Fruit fly (Drosophila melanogaster): ENCODE data around the gene CG9117.
A peak's percentile ranks its signal among the peaks of the same experiment; 100 is the strongest.

The CG9117 gene

dm6 chr2L:6065823-6066222, 28.1 kb upstream of the CG9117 start, which contains the start of the genes Fbw5 and CG9147:
Gene Fbw5, minus strand, starts transcription at chr2L:6065953.
Gene CG9147, plus strand, starts transcription at chr2L:6065997.
- TF ChIP-seq Mnt (GFP tag; optimal IDR thresholded peaks at IDR 0.05) (peak; percentile 78), CG14711 (tag; optimal IDR thresholded peaks at IDR 0.05) (peak; percentile 98), bab1 (GFP tag; optimal IDR thresholded peaks at IDR 0.05) (peak; percentile 99), Hr96 (GFP tag; optimal IDR thresholded peaks at IDR 0.05) (peak; percentile 87), CG12768 (GFP tag; optimal IDR thresholded peaks at IDR 0.05) (peak; percentile 97), CG5204 (GFP tag; optimal IDR thresholded peaks at IDR 0.05) (no peak), Crg-1 (GFP tag; optimal IDR thresholded peaks at IDR 0.05) (peak; percentile 95), ovo (GFP tag; optimal IDR thresholded peaks at IDR 0.05) (no peak), CG33017 (tag; optimal IDR thresholded peaks at IDR 0.05) (peak; percentile 99), Clk (GFP tag; optimal IDR thresholded peaks at IDR 0.05) (peak; percentile 67), pad (GFP tag; optimal IDR thresholded peaks at IDR 0.05) (peak; percentile 88), CG7101 (tag; optimal IDR thresholded peaks at IDR 0.05) (peak; percentile 99), cnc (optimal IDR thresholded peaks at IDR 0.05) (no peak), cic (GFP tag; optimal IDR thresholded peaks at IDR 0.05) (peak; percentile 85), CG11617 (GFP tag; optimal IDR thresholded peaks at IDR 0.05) (peak; percentile 93), toe (GFP tag; optimal IDR thresholded peaks at IDR 0.05) (peak; percentile 54), CG7045 (GFP tag; optimal IDR thresholded peaks at IDR 0.05) (peak; percentile 89), kay (GFP tag; ENCODE audit: borderline replicate concordance) (no peak), CG1620 (GFP tag; optimal IDR thresholded peaks at IDR 0.05) (peak; percentile 71), tj (GFP tag; optimal IDR thresholded peaks at IDR 0.05) (peak; percentile 88)

- TF ChIP-seq Clk (GFP tag; optimal IDR thresholded peaks at IDR 0.05) (peak; percentile 81), CG1620 (GFP tag; optimal IDR thresholded peaks at IDR 0.05) (peak; percentile 85), Hr96 (GFP tag; optimal IDR thresholded peaks at IDR 0.05) (peak; percentile 87), toe (GFP tag; optimal IDR thresholded peaks at IDR 0.05) (peak; percentile 94), tj (GFP tag; optimal IDR thresholded peaks at IDR 0.05) (peak; percentile 61), bab1 (GFP tag; optimal IDR thresholded peaks at IDR 0.05) (peak; percentile 86), CG14711 (tag; optimal IDR thresholded peaks at IDR 0.05) (peak; percentile 78), cic (GFP tag; optimal IDR thresholded peaks at IDR 0.05) (peak; percentile 80), CG7045 (GFP tag; optimal IDR thresholded peaks at IDR 0.05) (peak; percentile 83), ovo (GFP tag; optimal IDR thresholded peaks at IDR 0.05) (peak; percentile 74), CG7101 (tag; optimal IDR thresholded peaks at IDR 0.05) (peak; percentile 79), pad (GFP tag; optimal IDR thresholded peaks at IDR 0.05) (peak; percentile 67), Mnt (GFP tag; optimal IDR thresholded peaks at IDR 0.05) (peak; percentile 77), cnc (optimal IDR thresholded peaks at IDR 0.05) (no peak), CG11617 (GFP tag; optimal IDR thresholded peaks at IDR 0.05) (peak; percentile 83), Crg-1 (GFP tag; optimal IDR thresholded peaks at IDR 0.05) (peak; percentile 61), CG12768 (GFP tag; optimal IDR thresholded peaks at IDR 0.05) (peak; percentile 76), CG5204 (GFP tag; optimal IDR thresholded peaks at IDR 0.05) (no peak), kay (GFP tag; ENCODE audit: borderline replicate concordance) (no peak), CG33017 (tag; optimal IDR thresholded peaks at IDR 0.05) (peak; percentile 81)
Measured at dm6 chr2L:6062382-6063082, 24.8 kb upstream of the CG9117 start, which contains the start of the genes ND-51 and CG13994. Gene ND-51, minus strand, starts transcription at chr2L:6062757. Gene CG13994, plus strand, starts transcription at chr2L:6062989.

dm6 chr2L:6060210-6060609, 22.5 kb upstream of the CG9117 start, which contains the start of gene CG34180:
Gene CG34180, plus strand, starts transcription at chr2L:6060510.
- no peak for TF ChIP-seq kay (GFP tag; ENCODE audit: borderline replicate concordance)
- TF ChIP-seq CG7045 (GFP tag; optimal IDR thresholded peaks at IDR 0.05), result no peak
- no peak for TF ChIP-seq tj (GFP tag; optimal IDR thresholded peaks at IDR 0.05)
- no peak for TF ChIP-seq CG33017 (tag; optimal IDR thresholded peaks at IDR 0.05)
- no peak for TF ChIP-seq Clk (GFP tag; optimal IDR thresholded peaks at IDR 0.05)
- TF ChIP-seq CG5204 (GFP tag; optimal IDR thresholded peaks at IDR 0.05), result no peak
- TF ChIP-seq cnc (optimal IDR thresholded peaks at IDR 0.05), result no peak
- TF ChIP-seq Mnt (GFP tag; optimal IDR thresholded peaks at IDR 0.05), result no peak
- TF ChIP-seq CG14711 (tag; optimal IDR thresholded peaks at IDR 0.05), result no peak
- no peak for TF ChIP-seq CG11617 (GFP tag; optimal IDR thresholded peaks at IDR 0.05)

- TF ChIP-seq CG5204 (GFP tag; optimal IDR thresholded peaks at IDR 0.05) (no peak), CG33017 (tag; optimal IDR thresholded peaks at IDR 0.05) (no peak), Crg-1 (GFP tag; optimal IDR thresholded peaks at IDR 0.05) (no peak), CG7101 (tag; optimal IDR thresholded peaks at IDR 0.05) (no peak)
Measured at dm6 chr2L:6053874-6054469, 16.3 kb upstream of the CG9117 start, which contains the start of gene CG13995. Gene CG13995, plus strand, starts transcription at chr2L:6054302.

dm6 chr2L:6051212-6051621, 13.5 kb upstream of the CG9117 start:
- TF ChIP-seq pad (GFP tag; optimal IDR thresholded peaks at IDR 0.05) (peak; percentile 59), bab1 (GFP tag; optimal IDR thresholded peaks at IDR 0.05) (peak; percentile 95), CG14711 (tag; optimal IDR thresholded peaks at IDR 0.05) (peak; percentile 88), tj (GFP tag; optimal IDR thresholded peaks at IDR 0.05) (peak; percentile 71), CG1620 (GFP tag; optimal IDR thresholded peaks at IDR 0.05) (peak; percentile 57), Hr96 (GFP tag; optimal IDR thresholded peaks at IDR 0.05) (peak; percentile 95), CG7101 (tag; optimal IDR thresholded peaks at IDR 0.05) (peak; percentile 94), CG11617 (GFP tag; optimal IDR thresholded peaks at IDR 0.05) (peak; percentile 94), kay (GFP tag; ENCODE audit: borderline replicate concordance) (no peak), CG5204 (GFP tag; optimal IDR thresholded peaks at IDR 0.05) (no peak), ovo (GFP tag; optimal IDR thresholded peaks at IDR 0.05) (peak; percentile 3), cic (GFP tag; optimal IDR thresholded peaks at IDR 0.05) (peak; percentile 60), CG33017 (tag; optimal IDR thresholded peaks at IDR 0.05) (peak; percentile 96), CG7045 (GFP tag; optimal IDR thresholded peaks at IDR 0.05) (peak; percentile 94), CG12768 (GFP tag; optimal IDR thresholded peaks at IDR 0.05) (peak; percentile 90), toe (GFP tag; optimal IDR thresholded peaks at IDR 0.05) (peak; percentile 90), Mnt (GFP tag; optimal IDR thresholded peaks at IDR 0.05) (peak; percentile 66), cnc (optimal IDR thresholded peaks at IDR 0.05) (no peak), Crg-1 (GFP tag; optimal IDR thresholded peaks at IDR 0.05) (peak; percentile 34), Clk (GFP tag; optimal IDR thresholded peaks at IDR 0.05) (peak; percentile 47)

Measured in whole organism, adult.